Fruit fly (Drosophila melanogaster) whole organism, embryonic: ENCODE measurements around the gene HDAC1.

Source experiments
- CG1024 ChIP-seq: fragments of 200-800 bp; sonication (Bioruptor generic); IDR thresholded peaks from 2 replicates; pipeline ENCODE4 v1.3.6; 2022; ENCODE audit warnings: missing biosample characterization, missing genetic modification characterization
- Sry-δ ChIP-seq: fragments of 200-800 bp; sonication (Bioruptor generic); optimal IDR thresholded peaks from 2 replicates; lab custom pipeline; 2016; ENCODE audit warnings: missing biosample characterization, missing genetic modification characterization
- croc ChIP-seq: fragments of 200-800 bp; sonication (Bioruptor generic); conservative IDR thresholded peaks from 3 replicates; pipeline ENCODE4 v1.3.6; 2022; ENCODE audit warnings: missing biosample characterization, missing genetic modification characterization
- tup ChIP-seq: fragments of 200-800 bp; sonication (Bioruptor generic); optimal IDR thresholded peaks from 2 replicates; lab custom pipeline; 2016; ENCODE audit warnings: missing biosample characterization, mild to moderate bottlenecking, missing genetic modification characterization, moderate library complexity

DNA sequence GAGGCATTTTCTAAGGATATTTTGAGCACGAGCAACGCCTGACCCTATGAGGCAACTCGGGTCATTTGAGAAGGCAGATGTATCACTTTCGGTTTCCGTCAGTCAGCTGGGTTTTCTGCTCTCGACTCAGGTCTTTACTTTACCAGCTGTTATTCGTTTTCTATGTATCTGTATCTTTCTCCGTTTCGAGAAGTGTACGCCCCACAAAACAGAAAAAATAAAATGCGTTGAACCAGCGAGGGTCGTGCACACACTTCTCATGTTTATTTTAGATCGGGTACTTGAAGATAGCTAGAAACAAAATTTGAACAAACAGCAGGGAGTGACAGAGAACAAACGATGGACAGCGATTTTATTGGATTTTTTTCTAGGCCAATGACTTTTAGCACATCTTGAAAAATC, 12.7 kb upstream of the HDAC1 start:
- TF ChIP-seq croc (GFP tag; lab: Robert Waterston, UW): no peak
- TF ChIP-seq CG1024: no peak
- TF ChIP-seq Sry-δ (GFP tag; lab: Kevin White, UChicago): no peak
- TF ChIP-seq tup (GFP tag; lab: Kevin White, UChicago): no peak
